Fruit fly (Drosophila melanogaster) whole organism, wandering third instar larva: Measurements from ENCODE around the gene CG42538.

ENCODE experiments used
- Abd-B ChIP-seq: fragments of >200 bp; optimal IDR thresholded peaks from 2 replicates; lab custom pipeline; 2017; ENCODE audit warnings: missing biosample characterization, missing genetic modification characterization
- Hr78 ChIP-seq: fragments of >200 bp; optimal IDR thresholded peaks from 2 replicates; lab custom pipeline; 2017; ENCODE audit warnings: missing biosample characterization, missing genetic modification characterization
- Jra ChIP-seq: sonication (Bioruptor generic); optimal IDR thresholded peaks from 2 replicates; lab custom pipeline; 2016; ENCODE audit warnings: missing biosample characterization, missing genetic modification characterization
- Myc ChIP-seq: fragments of >200 bp; optimal IDR thresholded peaks from 2 replicates; lab custom pipeline; 2017
- N ChIP-seq: fragments of >200 bp; optimal IDR thresholded peaks from 2 replicates; lab custom pipeline; 2018; ENCODE audit warnings: missing biosample characterization, missing external identifiers, missing genetic modification characterization
- Rel ChIP-seq, 2 experiments: fragments of 200-800 bp; sonication (Bioruptor generic) in 1 of 2; optimal IDR thresholded peaks; 2 replicates in 1 of 2; 3 replicates in 1 of 2; lab custom pipeline; 2016 to 2019; ENCODE audit warnings: mild to moderate bottlenecking in 2 of 2, missing biosample characterization in 2 of 2, missing genetic modification characterization in 2 of 2, moderate library complexity in 1 of 2
- br ChIP-seq: fragments of 200-800 bp; sonication (Bioruptor generic); optimal IDR thresholded peaks from 2 replicates; lab custom pipeline; 2016; ENCODE audit warnings: missing biosample characterization, missing genetic modification characterization
- fru ChIP-seq: fragments of 200-800 bp; sonication (Bioruptor generic); optimal IDR thresholded peaks from 3 replicates; lab custom pipeline; 2016; ENCODE audit warnings: missing biosample characterization, mild to moderate bottlenecking, missing genetic modification characterization
- rgr ChIP-seq: fragments of 200-800 bp; sonication (Bioruptor generic); optimal IDR thresholded peaks from 3 replicates; lab custom pipeline; 2016; ENCODE audit warnings: missing biosample characterization, mild to moderate bottlenecking, missing genetic modification characterization
- woc ChIP-seq: sonication (Bioruptor generic); optimal IDR thresholded peaks from 2 replicates; lab custom pipeline; 2016; ENCODE audit warnings: missing biosample characterization, mild to moderate bottlenecking, missing genetic modification characterization

DNA sequence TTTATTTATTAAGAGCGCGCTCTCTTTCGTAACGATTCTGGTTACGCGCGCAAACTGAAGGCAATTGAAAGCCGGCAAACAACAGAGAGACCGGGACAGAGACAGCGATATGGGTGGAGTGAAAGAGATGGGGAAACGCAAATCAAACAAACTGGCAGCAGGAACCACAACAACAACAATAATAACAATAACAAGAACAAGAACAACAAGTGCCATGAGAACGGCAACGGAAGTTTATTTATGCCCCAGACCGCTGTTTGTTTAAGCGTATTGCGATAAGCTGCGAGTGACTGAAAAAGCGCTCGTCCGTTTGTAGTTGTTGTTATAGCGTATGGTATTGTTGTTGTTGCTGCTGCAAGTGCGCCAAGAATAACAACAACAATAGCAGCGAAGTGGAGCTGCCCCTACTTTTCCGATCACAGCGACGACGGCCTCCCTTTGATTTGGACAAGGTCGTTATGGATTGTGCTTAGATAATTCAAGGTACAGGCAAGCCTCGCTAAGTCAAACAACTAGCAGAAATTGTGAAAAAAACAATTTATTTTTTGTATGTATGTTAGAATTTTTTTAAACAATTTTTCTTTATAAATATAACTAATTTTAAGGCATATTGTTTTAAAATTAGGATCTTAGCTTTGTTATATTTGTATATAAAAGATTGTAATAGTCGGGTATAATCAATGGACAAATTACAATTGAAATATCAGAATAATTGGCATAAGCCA is 8.1 kb upstream of the CG42538 start:
- TF ChIP-seq Jra (GFP tag; lab: Kevin White, UChicago) (no peak), Abd-B (GFP tag; lab: Kevin White, UChicago) (no peak), N (GFP tag; lab: Kevin White, UChicago) (no peak), woc (GFP tag; lab: Kevin White, UChicago) (no peak), Hr78 (no peak), br (GFP tag; lab: Kevin White, UChicago) (peak; percentile 51), Myc (no peak), Rel (GFP tag; optimal IDR thresholded peaks at IDR 0.05; lab: Kevin White, UChicago) (no peak), Rel (tag; optimal IDR thresholded peaks at IDR 0.05; lab: Kevin White, UChicago) (no peak), fru (GFP tag; lab: Kevin White, UChicago) (peak; percentile 23), rgr (GFP tag; lab: Kevin White, UChicago) (peak; percentile 60)
